In genomic region chrX:14211250-14211944, dm6 we compare ENCODE assay signal across 2 fruit fly cellular contexts.
TF ChIP-seq lines count a peak whose summit lies in the region.

No protein-coding gene starts in this region.

TF ChIP-seq in whole organism, embryonic, 481 proteins besides CTCF, POLR2A, EP300 and RAD21 (continued from another document and continues in another):
- TF ChIP-seq Camta (GFP tag; optimal IDR thresholded peaks at IDR 0.05; lab: Kevin White, UChicago) (no peak), vvl (GFP tag; IDR thresholded peaks at IDR 0.05; lab: Robert Waterston, UW) (peak; percentile 44; the same call in 1 of the 2 replicates), ato (GFP tag; IDR thresholded peaks at IDR 0.05; lab: Robert Waterston, UW; ENCODE audit: partially characterized antibody) (peak; percentile 9; the same call in 1 of the 2 replicates), CG30403 (GFP tag; optimal IDR thresholded peaks at IDR 0.05; lab: Kevin White, UChicago) (peak; percentile 26), CG7745 (tag; optimal IDR thresholded peaks at IDR 0.05; lab: Kevin White, UChicago) (no peak), Dp (GFP tag; optimal IDR thresholded peaks at IDR 0.05; lab: Kevin White, UChicago) (no peak), E2f2 (GFP tag; IDR thresholded peaks at IDR 0.05; lab: Robert Waterston, UW) (no peak), bsh (GFP tag; optimal IDR thresholded peaks at IDR 0.05; lab: Kevin White, UChicago) (peak in 1 of 2 experiments; percentile 5), Aef1 (GFP tag; IDR thresholded peaks at IDR 0.05; lab: Robert Waterston, UW) (no peak), wdn (GFP tag; IDR thresholded peaks at IDR 0.05; lab: Robert Waterston, UW) (no peak), CG3281 (GFP tag; optimal IDR thresholded peaks at IDR 0.05; lab: Kevin White, UChicago) (no peak), fru (optimal IDR thresholded peaks at IDR 0.05; lab: Kevin White, UChicago) (no peak), CG14965 (GFP tag; optimal IDR thresholded peaks at IDR 0.05; lab: Kevin White, UChicago; ENCODE audit: borderline replicate concordance) (no peak), kni (GFP tag; optimal IDR thresholded peaks at IDR 0.05; lab: Kevin White, UChicago) (no peak), CG13287 (GFP tag; IDR thresholded peaks at IDR 0.05; lab: Robert Waterston, UW; ENCODE audit: partially characterized antibody) (peak; percentile 46; the same call in 1 of the 2 replicates), CG9437 (GFP tag; optimal IDR thresholded peaks at IDR 0.05; lab: Kevin White, UChicago) (peak; percentile 7), CG2116 (GFP tag; optimal IDR thresholded peaks at IDR 0.05; lab: Kevin White, UChicago) (peak; percentile 12), Hsf (GFP tag; optimal IDR thresholded peaks at IDR 0.05; lab: Kevin White, UChicago) (no peak), CG4404 (GFP tag; IDR thresholded peaks at IDR 0.05; lab: Robert Waterston, UW) (no peak), so (GFP tag; IDR thresholded peaks at IDR 0.05; lab: Robert Waterston, UW) (0 out of 3 replicates have a peak, but pooled peaks have one; percentile 34), CG2712 (tag; optimal IDR thresholded peaks at IDR 0.05; lab: Kevin White, UChicago) (no peak), hb (GFP tag; IDR thresholded peaks at IDR 0.05; lab: Robert Waterston, UW; ENCODE audit: partially characterized antibody) (no peak), Atf-2 (GFP tag; optimal IDR thresholded peaks at IDR 0.05; lab: Kevin White, UChicago) (no peak), YL-1 (GFP tag; optimal IDR thresholded peaks at IDR 0.05; lab: Kevin White, UChicago) (no peak), CG10431 (GFP tag; optimal IDR thresholded peaks at IDR 0.05; lab: Kevin White, UChicago) (peak; percentile 23), CG14050 (GFP tag; IDR thresholded peaks at IDR 0.05; lab: Robert Waterston, UW) (no peak), slp2 (GFP tag; optimal IDR thresholded peaks at IDR 0.05; lab: Kevin White, UChicago) (no peak), Dref (GFP tag; IDR thresholded peaks at IDR 0.05; lab: Robert Waterston, UW) (no peak), CG1603 (tag; optimal IDR thresholded peaks at IDR 0.05; lab: Kevin White, UChicago) (peak; percentile 6), GATAe (GFP tag; conservative IDR thresholded peaks at IDR 0.05; lab: Robert Waterston, UW) (no peak), Opbp (GFP tag; IDR thresholded peaks at IDR 0.05; lab: Robert Waterston, UW; ENCODE audit: partially characterized antibody) (peak; percentile 45; the same call in 1 of the 3 replicates), CG3163 (GFP tag; optimal IDR thresholded peaks at IDR 0.05; lab: Kevin White, UChicago) (peak; percentile 68), CG4820 (GFP tag; optimal IDR thresholded peaks at IDR 0.05; lab: Kevin White, UChicago) (no peak), pfk (GFP tag; optimal IDR thresholded peaks at IDR 0.05; lab: Kevin White, UChicago) (no peak), Fer1 (GFP tag; optimal IDR thresholded peaks at IDR 0.05; lab: Kevin White, UChicago) (no peak), tin (GFP tag; optimal IDR thresholded peaks at IDR 0.05; lab: Kevin White, UChicago) (no peak), CG18619 (GFP tag; optimal IDR thresholded peaks at IDR 0.05; lab: Kevin White, UChicago) (peak; percentile 1), Sox100B (GFP tag; optimal IDR thresholded peaks at IDR 0.05; lab: Kevin White, UChicago) (peak; percentile 14), dpn (GFP tag; optimal IDR thresholded peaks at IDR 0.05; lab: Kevin White, UChicago) (no peak), Atf6 (GFP tag; IDR thresholded peaks at IDR 0.05; lab: Robert Waterston, UW) (no peak), CG2199 (GFP tag; IDR thresholded peaks at IDR 0.05; lab: Robert Waterston, UW) (peak; percentile 70; the same call in 2 of the 3 replicates), lmd (GFP tag; IDR thresholded peaks at IDR 0.05; lab: Robert Waterston, UW) (no peak), Taf1 (GFP tag; IDR thresholded peaks at IDR 0.05; lab: Robert Waterston, UW) (no peak), Bgb (GFP tag; IDR thresholded peaks at IDR 0.05; lab: Robert Waterston, UW; ENCODE audit: partially characterized antibody) (peak; percentile 24; the same call in 1 of the 2 replicates), sim (GFP tag; IDR thresholded peaks at IDR 0.05; lab: Robert Waterston, UW) (no peak), CG8478 (optimal IDR thresholded peaks at IDR 0.05; lab: Kevin White, UChicago) (no peak), CG17361 (GFP tag; IDR thresholded peaks at IDR 0.05; lab: Robert Waterston, UW) (peak; percentile 57; the same call in 2 of the 3 replicates), sd (tag; optimal IDR thresholded peaks at IDR 0.05; lab: Kevin White, UChicago) (peak; percentile 2), schlank (tag; optimal IDR thresholded peaks at IDR 0.05; lab: Kevin White, UChicago) (no peak), grn (GFP tag; optimal IDR thresholded peaks at IDR 0.05; lab: Kevin White, UChicago) (no peak), Ets65A (GFP tag; lab: Kevin White, UChicago) (no peak), CG13775 (GFP tag; optimal IDR thresholded peaks at IDR 0.05; lab: Kevin White, UChicago) (no peak), CG12219 (GFP tag; optimal IDR thresholded peaks at IDR 0.05; lab: Kevin White, UChicago) (no peak), HLHmδ (GFP tag; optimal IDR thresholded peaks at IDR 0.05; lab: Kevin White, UChicago) (no peak), CG10274 (GFP tag; optimal IDR thresholded peaks at IDR 0.05; lab: Kevin White, UChicago) (no peak), lab (GFP tag; optimal IDR thresholded peaks at IDR 0.05; lab: Kevin White, UChicago) (peak; percentile 37), CG12769 (tag; optimal IDR thresholded peaks at IDR 0.05; lab: Kevin White, UChicago) (no peak), Rfx (GFP tag; IDR thresholded peaks at IDR 0.05; lab: Robert Waterston, UW) (peak; percentile 31; the same call in 1 of the 2 replicates), nmo (GFP tag; optimal IDR thresholded peaks at IDR 0.05; lab: Kevin White, UChicago) (no peak), CG32772 (GFP tag; IDR thresholded peaks at IDR 0.05; lab: Robert Waterston, UW) (no peak), insv (GFP tag; optimal IDR thresholded peaks at IDR 0.05; lab: Kevin White, UChicago) (no peak), cg (GFP tag; optimal IDR thresholded peaks at IDR 0.05; lab: Kevin White, UChicago) (peak; percentile 45), pita (GFP tag; optimal IDR thresholded peaks at IDR 0.05; lab: Kevin White, UChicago) (no peak), CG8388 (GFP tag; optimal IDR thresholded peaks at IDR 0.05; lab: Kevin White, UChicago) (no peak), shn (GFP tag; optimal IDR thresholded peaks at IDR 0.05; lab: Kevin White, UChicago) (no peak), CG1529 (GFP tag; optimal IDR thresholded peaks at IDR 0.05; lab: Kevin White, UChicago) (no peak)

TF ChIP-seq in whole organism, prepupa, 60 proteins besides CTCF, POLR2A, EP300 and RAD21 (continued from another document):
- peak; percentile 62 for TF ChIP-seq svp (GFP tag; lab: Kevin White, UChicago)
- peak; percentile 15 for TF ChIP-seq Smox (GFP tag; optimal IDR thresholded peaks at IDR 0.05; lab: Kevin White, UChicago)
- peak; percentile 29 for TF ChIP-seq spab (GFP tag; optimal IDR thresholded peaks at IDR 0.05; lab: Kevin White, UChicago)
- peak; percentile 37 for TF ChIP-seq fd59A (GFP tag; optimal IDR thresholded peaks at IDR 0.05; lab: Kevin White, UChicago)
- no peak for TF ChIP-seq CG6276 (GFP tag; optimal IDR thresholded peaks at IDR 0.05; lab: Kevin White, UChicago)
- peak; percentile 49 for TF ChIP-seq Eip78C (GFP tag; lab: Kevin White, UChicago)
- TF ChIP-seq CG6163 (GFP tag; IDR thresholded peaks at IDR 0.05; lab: Robert Waterston, UW): no peak; the same call in 2 of the 3 replicates
- no peak for TF ChIP-seq CG9139 (GFP tag; optimal IDR thresholded peaks at IDR 0.05; lab: Kevin White, UChicago)
- no peak for TF ChIP-seq CG10631 (GFP tag; optimal IDR thresholded peaks at IDR 0.05; lab: Kevin White, UChicago)
- no peak for TF ChIP-seq Blimp-1 (GFP tag; optimal IDR thresholded peaks at IDR 0.05; lab: Kevin White, UChicago)
- TF ChIP-seq Sox102F (GFP tag; optimal IDR thresholded peaks at IDR 0.05; lab: Kevin White, UChicago): peak; percentile 10
- no peak for TF ChIP-seq Eip75B (GFP tag; optimal IDR thresholded peaks at IDR 0.05; lab: Kevin White, UChicago)
- peak; percentile 6 for TF ChIP-seq topi (GFP tag; optimal IDR thresholded peaks at IDR 0.05; lab: Kevin White, UChicago)
- TF ChIP-seq dsx (GFP tag; optimal IDR thresholded peaks at IDR 0.05; lab: Kevin White, UChicago; ENCODE audit: poor library complexity, severe bottlenecking): peak; percentile 71
- peak; percentile 48 for TF ChIP-seq Hr4 (GFP tag; optimal IDR thresholded peaks at IDR 0.05; lab: Kevin White, UChicago)
